Worm (Caenorhabditis elegans): ENCODE data around the gene hrg-2.

ce11 chrV:12420843-12421242, 10.5 kb upstream of the hrg-2 start, which contains the start of gene C54D10.4:
- no peak for TF ChIP-seq ceh-43 (GFP tag; optimal IDR thresholded peaks at IDR 0.05)
- TF ChIP-seq elt-3 (tag; optimal IDR thresholded peaks at IDR 0.05): no peak
- TF ChIP-seq ceh-39 (tag; optimal IDR thresholded peaks at IDR 0.05): no peak
- no peak for TF ChIP-seq blmp-1 (tag; optimal IDR thresholded peaks at IDR 0.05)
